Fruit fly (Drosophila melanogaster): Measurements from ENCODE around the gene CG12426.

CG12426 gene

DNA sequence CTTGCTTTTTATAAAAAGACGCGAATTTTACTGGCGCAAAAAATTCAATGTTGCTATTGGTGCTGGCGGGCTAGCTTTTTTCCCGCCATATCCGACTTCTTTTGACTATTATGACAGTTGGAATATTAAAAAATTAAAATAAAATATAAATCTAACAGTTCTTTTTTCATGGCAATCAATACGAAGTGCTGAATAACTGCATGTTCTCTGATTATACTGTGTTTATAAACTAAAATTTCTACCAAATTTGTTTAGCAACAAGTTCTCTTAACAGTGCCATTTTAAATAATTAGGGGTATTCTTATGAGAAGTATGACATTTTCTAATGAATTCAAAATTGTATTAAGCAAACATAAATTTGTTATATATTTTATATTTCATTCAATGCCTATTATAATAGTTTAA lies 47.2 kb upstream of the CG12426 start, which contains the start of gene Boh1 (continued):
- TF ChIP-seq CG2875 (GFP tag; optimal IDR thresholded peaks at IDR 0.05): no peak
- no peak for TF ChIP-seq CG9932 (GFP tag; IDR thresholded peaks at IDR 0.05)
- TF ChIP-seq Stat92E (GFP tag; optimal IDR thresholded peaks at IDR 0.05): no peak
- TF ChIP-seq so (GFP tag; IDR thresholded peaks at IDR 0.05): no peak
- peak; percentile 15 for TF ChIP-seq caup (GFP tag; optimal IDR thresholded peaks at IDR 0.05; ENCODE audit: severe bottlenecking)
- TF ChIP-seq toy (GFP tag; IDR thresholded peaks at IDR 0.05): no peak
- peak; percentile 29 for TF ChIP-seq Abd-B (GFP tag; optimal IDR thresholded peaks at IDR 0.05)
- TF ChIP-seq da (GFP tag; optimal IDR thresholded peaks at IDR 0.05): no peak
- no peak for TF ChIP-seq CTCF (GFP tag; optimal IDR thresholded peaks at IDR 0.05)
- no peak for TF ChIP-seq vnd (GFP tag; IDR thresholded peaks at IDR 0.05; ENCODE audit: partially characterized antibody)
- no peak for TF ChIP-seq pita (GFP tag; optimal IDR thresholded peaks at IDR 0.05)
- TF ChIP-seq CG7786 (GFP tag; optimal IDR thresholded peaks at IDR 0.05): no peak
- TF ChIP-seq GATAe (GFP tag; conservative IDR thresholded peaks at IDR 0.05): no peak
- no peak for TF ChIP-seq CG12769 (tag; optimal IDR thresholded peaks at IDR 0.05)
- no peak for TF ChIP-seq insv (GFP tag; optimal IDR thresholded peaks at IDR 0.05)
- TF ChIP-seq CG4404 (GFP tag; IDR thresholded peaks at IDR 0.05): no peak
- TF ChIP-seq trh (GFP tag; optimal IDR thresholded peaks at IDR 0.05): no peak
- TF ChIP-seq sug (tag; optimal IDR thresholded peaks at IDR 0.05): peak; percentile 48
- TF ChIP-seq chn (GFP tag; optimal IDR thresholded peaks at IDR 0.05): no peak
- TF ChIP-seq Fer2 (tag; optimal IDR thresholded peaks at IDR 0.05): peak; percentile 32
- TF ChIP-seq CG12155 (GFP tag; optimal IDR thresholded peaks at IDR 0.05): peak; percentile 15
- TF ChIP-seq Asciz (GFP tag; optimal IDR thresholded peaks at IDR 0.05): no peak
- TF ChIP-seq Dip3 (GFP tag; optimal IDR thresholded peaks at IDR 0.05): no peak
- TF ChIP-seq sisA (GFP tag; IDR thresholded peaks at IDR 0.05): no peak
- TF ChIP-seq CG10209 (GFP tag; optimal IDR thresholded peaks at IDR 0.05): no peak
- TF ChIP-seq CG9797 (GFP tag; optimal IDR thresholded peaks at IDR 0.05): no peak
- no peak for TF ChIP-seq MESR4 (GFP tag; optimal IDR thresholded peaks at IDR 0.05)
- TF ChIP-seq CG14860 (GFP tag; IDR thresholded peaks at IDR 0.05; ENCODE audit: partially characterized antibody): no peak
- peak in 1 of 2 experiments; percentile 9 for TF ChIP-seq dpn (GFP tag; optimal IDR thresholded peaks at IDR 0.05)
- TF ChIP-seq CG4707 (GFP tag; optimal IDR thresholded peaks at IDR 0.05): no peak
- TF ChIP-seq salm (tag; optimal IDR thresholded peaks at IDR 0.05): no peak
- TF ChIP-seq otp (GFP tag; IDR thresholded peaks at IDR 0.05): no peak
- TF ChIP-seq dmrt11E (tag; optimal IDR thresholded peaks at IDR 0.05): peak; percentile 14
- TF ChIP-seq CG11093 (GFP tag; IDR thresholded peaks at IDR 0.05): no peak
- TF ChIP-seq HmgZ (tag; optimal IDR thresholded peaks at IDR 0.05): peak; percentile 34
- no peak for TF ChIP-seq dimm (GFP tag; IDR thresholded peaks at IDR 0.05)
- TF ChIP-seq CG2129 (GFP tag; IDR thresholded peaks at IDR 0.05; ENCODE audit: partially characterized antibody): no peak
- TF ChIP-seq Hsf (GFP tag; optimal IDR thresholded peaks at IDR 0.05): no peak
- TF ChIP-seq Elba2 (GFP tag; optimal IDR thresholded peaks at IDR 0.05): no peak
- TF ChIP-seq Dad (GFP tag; optimal IDR thresholded peaks at IDR 0.05): no peak
- no peak for TF ChIP-seq run (tag; optimal IDR thresholded peaks at IDR 0.05)
- no peak for TF ChIP-seq CG15696 (tag; optimal IDR thresholded peaks at IDR 0.05)
- no peak for TF ChIP-seq cas (GFP tag; IDR thresholded peaks at IDR 0.05)
- no peak for TF ChIP-seq CG4854 (GFP tag; optimal IDR thresholded peaks at IDR 0.05)
- TF ChIP-seq CG10267 (tag; optimal IDR thresholded peaks at IDR 0.05): peak; percentile 76
- peak; percentile 15 for TF ChIP-seq Nf-YB (GFP tag; optimal IDR thresholded peaks at IDR 0.05)
- no peak for TF ChIP-seq HLHmδ (GFP tag; optimal IDR thresholded peaks at IDR 0.05)
- TF ChIP-seq Antp (GFP tag; optimal IDR thresholded peaks at IDR 0.05): no peak
- TF ChIP-seq CG1832 (GFP tag; optimal IDR thresholded peaks at IDR 0.05): no peak
- no peak for TF ChIP-seq Hand (GFP tag; optimal IDR thresholded peaks at IDR 0.05)
- no peak for TF ChIP-seq TFAM (GFP tag; optimal IDR thresholded peaks at IDR 0.05)

All from whole organism, embryonic.